Worm (Caenorhabditis elegans) whole organism, L3 larva: Measurements from ENCODE around the gene T24E12.10.

ENCODE experiments used
- R02D3.7 ChIP-seq: fragments of 150-350 bp; optimal IDR thresholded peaks from 2 replicates; lab custom pipeline; 2014; ENCODE audit warnings: missing biosample characterization, missing genetic modification characterization
- ZK546.5 ChIP-seq: sonication (generic microtip); optimal IDR thresholded peaks from 2 replicates; lab custom pipeline; 2017; ENCODE audit warnings: missing biosample characterization, missing genetic modification characterization
- ama-1 ChIP-seq: fragments of 150-350 bp; optimal IDR thresholded peaks from 2 replicates; lab custom pipeline; 2018
- ceh-16 ChIP-seq: sonication (generic microtip); optimal IDR thresholded peaks from 2 replicates; lab custom pipeline; 2017; ENCODE audit warnings: missing biosample characterization, missing genetic modification characterization
- ceh-28 ChIP-seq: fragments of 150-350 bp; optimal IDR thresholded peaks from 2 replicates; lab custom pipeline; 2014; ENCODE audit warnings: missing biosample characterization, missing genetic modification reagents, missing genetic modification characterization
- ceh-82 ChIP-seq: fragments of 150-350 bp; optimal IDR thresholded peaks from 2 replicates; lab custom pipeline; 2014; ENCODE audit warnings: missing biosample characterization, missing genetic modification characterization
- ceh-9 ChIP-seq: sonication (generic microtip); optimal IDR thresholded peaks from 2 replicates; lab custom pipeline; 2018; ENCODE audit warnings: missing biosample characterization, missing genetic modification characterization
- daf-12 ChIP-seq: fragments of 150-350 bp; optimal IDR thresholded peaks from 2 replicates; lab custom pipeline; 2014; ENCODE audit warnings: missing biosample characterization, missing genetic modification reagents, missing genetic modification characterization
- egl-5 ChIP-seq: fragments of 150-350 bp; optimal IDR thresholded peaks from 2 replicates; lab custom pipeline; 2017; ENCODE audit warnings: missing biosample characterization, missing genetic modification reagents, missing genetic modification characterization, inconsistent platforms
- elt-2 ChIP-seq: sonication (generic microtip); optimal IDR thresholded peaks from 2 replicates; lab custom pipeline; 2016; ENCODE audit warnings: missing genetic modification reagents, mild to moderate bottlenecking, missing genetic modification characterization, missing compliant biosample characterization
- elt-3 ChIP-seq, 3 experiments: fragments of 150-350 bp in 1 of 3; sonication (generic microtip) in 2 of 3; optimal IDR thresholded peaks; 2 replicates in 2 of 3; 4 replicates in 1 of 3; lab custom pipeline; 2014 to 2017; ENCODE audit warnings: missing biosample characterization in 3 of 3, missing genetic modification characterization in 3 of 3
- eor-1 ChIP-seq, 2 experiments: fragments of 150-350 bp; optimal IDR thresholded peaks; 2 replicates each; lab custom pipeline; 2014 to 2018; ENCODE audit warnings: missing biosample characterization in 2 of 2, missing genetic modification characterization in 2 of 2
- fkh-10 ChIP-seq: sonication (generic microtip); optimal IDR thresholded peaks from 2 replicates; lab custom pipeline; 2017; ENCODE audit warnings: missing biosample characterization, missing genetic modification reagents, missing genetic modification characterization
- fkh-2 ChIP-seq: fragments of 150-350 bp; optimal IDR thresholded peaks from 2 replicates; lab custom pipeline; 2014; ENCODE audit warnings: missing biosample characterization, missing genetic modification reagents, missing genetic modification characterization
- fos-1 ChIP-seq: fragments of 150-350 bp; optimal IDR thresholded peaks from 2 replicates; lab custom pipeline; 2014; ENCODE audit warnings: missing biosample characterization, missing genetic modification characterization
- hmg-11 ChIP-seq: sonication (generic microtip); optimal IDR thresholded peaks from 2 replicates; lab custom pipeline; 2016; ENCODE audit warnings: missing genetic modification characterization, missing compliant biosample characterization
- lsy-12 ChIP-seq: sonication (generic microtip); optimal IDR thresholded peaks from 2 replicates; lab custom pipeline; 2016; ENCODE audit warnings: mild to moderate bottlenecking, missing genetic modification characterization, missing compliant biosample characterization
- nfya-1 ChIP-seq: sonication (generic microtip); optimal IDR thresholded peaks from 2 replicates; lab custom pipeline; 2017; ENCODE audit warnings: missing genetic modification characterization, mild to moderate bottlenecking, missing compliant biosample characterization, antibody characterized with exemption, moderate library complexity; ENCODE audit not compliant: insufficient read depth
- nhr-11 ChIP-seq: fragments of 150-350 bp; optimal IDR thresholded peaks from 2 replicates; lab custom pipeline; 2014; ENCODE audit warnings: missing biosample characterization, missing genetic modification characterization
- nhr-12 ChIP-seq: fragments of 150-350 bp; optimal IDR thresholded peaks from 2 replicates; lab custom pipeline; 2014; ENCODE audit warnings: missing biosample characterization, missing genetic modification characterization
- nhr-25 ChIP-seq: sonication (generic microtip); optimal IDR thresholded peaks from 2 replicates; lab custom pipeline; 2017; ENCODE audit warnings: missing biosample characterization, missing genetic modification characterization
- nhr-28 ChIP-seq: fragments of 150-350 bp; optimal IDR thresholded peaks from 2 replicates; lab custom pipeline; 2014; ENCODE audit warnings: missing biosample characterization, missing genetic modification characterization
- nhr-67 ChIP-seq: fragments of 150-350 bp; optimal IDR thresholded peaks from 2 replicates; lab custom pipeline; 2014; ENCODE audit warnings: missing biosample characterization, missing genetic modification characterization
- nhr-76 ChIP-seq: fragments of 150-350 bp; sonication (generic microtip); optimal IDR thresholded peaks from 5 replicates; lab custom pipeline; 2014; ENCODE audit warnings: missing biosample characterization, missing genetic modification characterization
- pha-4 ChIP-seq: fragments of 150-350 bp; optimal IDR thresholded peaks from 2 replicates; lab custom pipeline; 2014; ENCODE audit warnings: missing biosample characterization, missing genetic modification reagents, missing genetic modification characterization
- pqm-1 ChIP-seq: fragments of 150-350 bp; optimal IDR thresholded peaks from 2 replicates; lab custom pipeline; 2017; ENCODE audit warnings: missing biosample characterization, missing genetic modification characterization, inconsistent platforms
- skn-1 ChIP-seq: fragments of 150-350 bp; optimal IDR thresholded peaks from 2 replicates; lab custom pipeline; 2014; ENCODE audit warnings: missing biosample characterization, missing genetic modification characterization
- snpc-4 ChIP-seq: fragments of 150-350 bp; optimal IDR thresholded peaks from 2 replicates; lab custom pipeline; 2014; ENCODE audit warnings: missing biosample characterization, missing genetic modification characterization
- unc-39 ChIP-seq: sonication (generic microtip); optimal IDR thresholded peaks from 4 replicates; lab custom pipeline; 2017; ENCODE audit warnings: missing biosample characterization, missing genetic modification characterization
- unc-62 ChIP-seq: fragments of 150-350 bp; sonication (generic microtip); optimal IDR thresholded peaks from 4 replicates; lab custom pipeline; 2014; ENCODE audit warnings: missing biosample characterization, missing genetic modification reagents, missing genetic modification characterization
- zag-1 ChIP-seq: fragments of 150-350 bp; optimal IDR thresholded peaks from 2 replicates; lab custom pipeline; 2014; ENCODE audit warnings: missing biosample characterization, missing genetic modification characterization
- ztf-11 ChIP-seq: fragments of 150-350 bp; optimal IDR thresholded peaks from 2 replicates; lab custom pipeline; 2014; ENCODE audit warnings: missing biosample characterization, missing genetic modification characterization

Gene T24E12.10

ce11 chrII:3752184-3752583, 20.8 kb downstream of the T24E12.10 start, which contains the start of gene sdz-11:
Gene sdz-11 (minus strand): TSS chrII:3752284.
- TF ChIP-seq fkh-10 (GFP tag; lab: Kevin White, UChicago) = no peak
- no peak for TF ChIP-seq nfya-1 (tag; lab: Kevin White, UChicago)

ce11 chrII:3750685-3751084, 22.3 kb downstream of the T24E12.10 start, which contains the start of gene fbxb-91:
Gene fbxb-91 (minus strand): TSS chrII:3750785.
- no peak for TF ChIP-seq nhr-67 (tag; lab: Kevin White, UChicago)
- no peak for TF ChIP-seq fkh-2 (tag; lab: Kevin White, UChicago)
- no peak for TF ChIP-seq nhr-25 (tag; lab: Kevin White, UChicago)
- no peak for TF ChIP-seq unc-62 (GFP tag; lab: Kevin White, UChicago)
- no peak for TF ChIP-seq eor-1 (tag; optimal IDR thresholded peaks at IDR 0.05; lab: Kevin White, UChicago)
- no peak for TF ChIP-seq elt-3 (tag; optimal IDR thresholded peaks at IDR 0.05; lab: Kevin White, UChicago)
- TF ChIP-seq lsy-12 = no peak
- no peak for TF ChIP-seq nhr-12
- no peak for TF ChIP-seq pqm-1 (tag; lab: Kevin White, UChicago)
- no peak for TF ChIP-seq pha-4
- no peak for TF ChIP-seq fkh-10 (GFP tag; lab: Kevin White, UChicago)
- TF ChIP-seq, all 47 proteins: peak for 0

- TF ChIP-seq egl-5 (tag; lab: Kevin White, UChicago) = no peak
- no peak for TF ChIP-seq nhr-67 (tag; lab: Kevin White, UChicago)
- no peak for TF ChIP-seq fos-1
- no peak for TF ChIP-seq nhr-11 (tag; lab: Kevin White, UChicago)
- no peak for TF ChIP-seq unc-39 (tag; lab: Kevin White, UChicago)
Observed at ce11 chrII:3748719-3749118, 24.3 kb downstream of the T24E12.10 start, which contains the start of gene fbxb-90. Gene fbxb-90 (minus strand): TSS chrII:3748819.

ce11 chrII:3747405-3747804, 25.6 kb downstream of the T24E12.10 start, which contains the start of gene fbxb-92:
Gene fbxb-92 (minus strand): TSS chrII:3747505.
- no peak for TF ChIP-seq ceh-82
- no peak for TF ChIP-seq unc-62 (GFP tag; lab: Kevin White, UChicago)
- no peak for TF ChIP-seq ama-1 (lab: Kevin White, UChicago)
- no peak for TF ChIP-seq fkh-2 (tag; lab: Kevin White, UChicago)
- no peak for TF ChIP-seq ceh-9 (tag; lab: Kevin White, UChicago)
- no peak for TF ChIP-seq skn-1 (tag; lab: Kevin White, UChicago)
- TF ChIP-seq egl-5 (tag; lab: Kevin White, UChicago) = no peak
- TF ChIP-seq ceh-28 (tag; lab: Kevin White, UChicago) = no peak
- no peak for TF ChIP-seq hmg-11 (tag; lab: Kevin White, UChicago)
- TF ChIP-seq fos-1 = no peak
- TF ChIP-seq pha-4 = no peak
- no peak for TF ChIP-seq lsy-12
- TF ChIP-seq nhr-28 = no peak
- TF ChIP-seq nhr-12 = no peak
- TF ChIP-seq ceh-16 (tag; lab: Kevin White, UChicago) = no peak
- no peak for TF ChIP-seq daf-12 (tag; lab: Kevin White, UChicago)

ce11 chrII:3743684-3744200, 29.3 kb downstream of the T24E12.10 start, which contains the start of gene nta-1:
Gene nta-1 (minus strand): TSS chrII:3743814.
- TF ChIP-seq snpc-4 (tag; lab: Kevin White, UChicago) = no peak
- TF ChIP-seq zag-1 = no peak
- no peak for TF ChIP-seq ZK546.5 (tag; lab: Kevin White, UChicago)
- peak; percentile 76 for TF ChIP-seq pha-4
- no peak for TF ChIP-seq elt-3 (tag; optimal IDR thresholded peaks at IDR 0.05; lab: Kevin White, UChicago)
- no peak for TF ChIP-seq nhr-76 (tag; lab: Kevin White, UChicago)
- no peak for TF ChIP-seq nhr-11 (tag; lab: Kevin White, UChicago)
- no peak for TF ChIP-seq unc-62 (GFP tag; lab: Kevin White, UChicago)
- TF ChIP-seq elt-2 (tag; lab: Kevin White, UChicago) = peak; percentile 24
- no peak for TF ChIP-seq ztf-11 (tag; lab: Kevin White, UChicago)
- TF ChIP-seq nfya-1 (tag; lab: Kevin White, UChicago) = no peak
- TF ChIP-seq R02D3.7 (tag; lab: Kevin White, UChicago) = no peak
- TF ChIP-seq hmg-11 (tag; lab: Kevin White, UChicago) = no peak
- no peak for TF ChIP-seq nhr-25 (tag; lab: Kevin White, UChicago)
- TF ChIP-seq pqm-1 (tag; lab: Kevin White, UChicago) = peak; percentile 51
